Worm (Caenorhabditis elegans) whole organism, L1 larva: ENCODE measurements around the gene K09D9.1.

Source experiments
- dpl-1 ChIP-seq, 3 experiments: fragments of 150-350 bp in 2 of 3; sonication (generic microtip) in 1 of 3; optimal IDR thresholded peaks; 2 replicates each; lab custom pipeline; 2014 to 2017; ENCODE audit warnings: missing biosample characterization in 3 of 3, missing genetic modification characterization in 3 of 3, missing genetic modification reagents in 3 of 3
- elt-3 ChIP-seq, 6 experiments: fragments of 150-350 bp in 1 of 6; sonication (generic microtip); optimal IDR thresholded peaks; 2 replicates each; lab custom pipeline; 2017 to 2018; ENCODE audit warnings: missing biosample characterization in 6 of 6, missing genetic modification characterization in 6 of 6, inconsistent platforms in 1 of 6
- skn-1 ChIP-seq: fragments of 150-350 bp; optimal IDR thresholded peaks from 2 replicates; lab custom pipeline; 2014; ENCODE audit warnings: missing biosample characterization, missing genetic modification characterization

ce11 chrV:3989070-3989469 lies 35.8 kb upstream of the K09D9.1 start, which contains the start of gene nlp-27:
- TF ChIP-seq elt-3 (tag; optimal IDR thresholded peaks at IDR 0.05; lab: Kevin White, UChicago) (peak in 2 of 6 experiments; percentile 16 to 42), dpl-1 (GFP tag; optimal IDR thresholded peaks at IDR 0.05; lab: Kevin White, UChicago) (no peak), skn-1 (no peak)
